Worm (Caenorhabditis elegans) whole organism, L3 larva: Measurements from ENCODE around the gene C09B9.1.

Experiments used
- ceh-9 ChIP-seq: sonication (generic microtip); optimal IDR thresholded peaks from 2 replicates; lab custom pipeline; 2018; ENCODE audit warnings: missing biosample characterization, missing genetic modification characterization
- fkh-10 ChIP-seq: sonication (generic microtip); optimal IDR thresholded peaks from 2 replicates; lab custom pipeline; 2017; ENCODE audit warnings: missing biosample characterization, missing genetic modification reagents, missing genetic modification characterization
- fos-1 ChIP-seq: fragments of 150-350 bp; optimal IDR thresholded peaks from 2 replicates; lab custom pipeline; 2014; ENCODE audit warnings: missing biosample characterization, missing genetic modification characterization
- jun-1 ChIP-seq: fragments of 150-350 bp; optimal IDR thresholded peaks from 2 replicates; lab custom pipeline; 2014; ENCODE audit warnings: missing biosample characterization, missing genetic modification reagents, missing genetic modification characterization
- lsy-12 ChIP-seq: sonication (generic microtip); optimal IDR thresholded peaks from 2 replicates; lab custom pipeline; 2016; ENCODE audit warnings: mild to moderate bottlenecking, missing genetic modification characterization, missing compliant biosample characterization
- pha-4 ChIP-seq: fragments of 150-350 bp; optimal IDR thresholded peaks from 2 replicates; lab custom pipeline; 2014; ENCODE audit warnings: missing biosample characterization, missing genetic modification reagents, missing genetic modification characterization
- snpc-4 ChIP-seq: fragments of 150-350 bp; optimal IDR thresholded peaks from 2 replicates; lab custom pipeline; 2014; ENCODE audit warnings: missing biosample characterization, missing genetic modification characterization
- unc-39 ChIP-seq: sonication (generic microtip); optimal IDR thresholded peaks from 4 replicates; lab custom pipeline; 2017; ENCODE audit warnings: missing biosample characterization, missing genetic modification characterization
- zag-1 ChIP-seq: fragments of 150-350 bp; optimal IDR thresholded peaks from 2 replicates; lab custom pipeline; 2014; ENCODE audit warnings: missing biosample characterization, missing genetic modification characterization

DNA sequence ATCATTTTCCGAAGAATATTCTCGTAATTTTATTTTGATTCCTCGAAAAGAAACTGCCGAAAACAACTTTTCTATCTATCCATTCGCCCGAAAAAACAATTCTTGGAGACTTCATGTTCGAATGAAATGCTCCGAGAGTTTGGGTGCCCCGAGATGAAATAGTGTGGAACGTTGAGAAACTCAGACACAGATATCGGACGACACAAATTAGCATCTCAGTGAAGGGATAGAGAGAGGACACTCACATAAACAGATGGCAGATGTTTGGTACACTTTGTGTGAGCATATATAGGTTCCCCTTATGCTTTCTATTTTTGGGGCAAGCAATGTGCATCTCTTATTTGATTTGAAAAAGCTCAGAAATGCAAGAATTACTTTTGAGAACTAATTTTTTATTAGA is 41.3 kb downstream of the C09B9.1 start:
- TF ChIP-seq snpc-4 (tag; lab: Kevin White, UChicago) (no peak), unc-39 (no peak), fos-1 (tag; lab: Kevin White, UChicago) (no peak), jun-1 (no peak), pha-4 (tag; lab: Kevin White, UChicago) (no peak), zag-1 (tag; lab: Kevin White, UChicago) (no peak), fkh-10 (GFP tag; lab: Kevin White, UChicago) (no peak), lsy-12 (tag; lab: Kevin White, UChicago) (no peak), ceh-9 (tag; lab: Kevin White, UChicago) (no peak)
